Worm (Caenorhabditis elegans): ENCODE measurements around the gene K07H8.7.

Gene K07H8.7

DNA sequence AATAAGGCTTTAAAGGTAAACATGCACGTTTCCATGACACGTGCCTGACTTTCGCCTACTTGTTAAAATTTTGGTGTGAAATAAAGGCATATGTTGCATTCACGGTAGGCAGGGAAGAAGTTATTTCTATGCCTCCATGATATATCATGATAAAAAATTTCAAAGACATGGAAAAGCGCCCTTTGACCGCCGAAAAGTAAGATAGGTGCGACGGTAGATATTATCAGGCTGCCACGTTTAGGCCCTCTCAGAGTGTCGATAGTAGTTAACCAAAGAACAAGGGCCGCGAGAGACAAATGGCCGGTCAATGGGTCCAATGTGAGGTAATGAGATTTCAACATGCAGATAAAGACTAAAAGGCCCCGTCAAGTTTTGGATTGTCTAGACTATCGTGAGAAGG is 16.6 kb downstream of the K07H8.7 start:
- TF ChIP-seq sma-9 (GFP tag; optimal IDR thresholded peaks at IDR 0.05), result peak; percentile 51
- no peak for TF ChIP-seq sma-9 (tag; optimal IDR thresholded peaks at IDR 0.05)
- TF ChIP-seq mab-5 (tag; optimal IDR thresholded peaks at IDR 0.05), result no peak
- no peak for TF ChIP-seq C34F6.9 (tag; optimal IDR thresholded peaks at IDR 0.05)
- TF ChIP-seq ceh-16 (tag; optimal IDR thresholded peaks at IDR 0.05), result peak; percentile 9

DNA sequence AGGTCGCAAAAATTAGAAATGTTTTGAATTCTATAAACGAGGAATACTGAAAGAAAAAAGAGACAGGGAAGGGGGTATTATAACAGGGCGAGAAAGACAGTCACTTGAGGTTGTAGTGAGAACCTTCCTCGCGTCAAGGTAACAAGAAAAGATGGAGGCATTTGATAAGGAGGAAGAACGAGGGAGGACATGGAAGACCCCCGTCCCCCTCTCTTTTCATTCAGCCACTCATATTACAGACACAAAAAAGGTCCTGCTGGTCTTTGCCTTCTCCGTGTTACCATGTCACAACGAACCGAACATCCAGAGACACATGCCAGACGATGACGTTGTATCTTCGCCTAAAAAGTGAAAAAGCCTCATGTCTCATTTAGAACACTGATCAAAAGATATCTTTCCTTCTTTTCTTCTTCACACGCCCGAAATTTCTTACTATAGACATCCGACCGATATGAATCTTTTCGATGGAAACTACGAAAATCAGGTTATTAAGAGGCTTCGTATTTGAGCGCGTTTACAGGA is 18.4 kb downstream of the K07H8.7 start:
- TF ChIP-seq fos-1 (tag; optimal IDR thresholded peaks at IDR 0.05) (peak; percentile 3), nhr-23 (tag; optimal IDR thresholded peaks at IDR 0.05) (no peak)

DNA sequence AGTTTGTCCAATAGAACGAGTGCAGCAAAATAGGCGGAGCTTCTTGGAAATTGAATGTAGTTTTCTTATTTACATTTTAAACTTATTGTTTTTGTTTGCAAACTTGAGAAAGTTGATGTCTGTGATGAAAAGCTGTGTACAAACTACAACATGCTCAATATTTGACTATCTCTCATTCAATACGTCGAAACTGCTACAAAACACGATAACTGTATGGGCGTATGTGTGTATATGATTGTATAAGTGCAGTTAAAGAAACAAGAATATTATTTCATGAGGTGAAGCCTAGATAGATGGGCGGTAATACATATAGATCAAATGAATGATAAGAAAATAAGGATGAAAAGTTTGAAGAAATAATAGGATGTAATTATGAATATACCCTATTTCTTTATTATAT is 20.2 kb downstream of the K07H8.7 start:
- TF ChIP-seq lin-13 (GFP tag; optimal IDR thresholded peaks at IDR 0.05), result no peak
- TF ChIP-seq snpc-4 (tag; optimal IDR thresholded peaks at IDR 0.05), result no peak
- no peak for TF ChIP-seq ztf-11 (tag; optimal IDR thresholded peaks at IDR 0.05)
- no peak for TF ChIP-seq crh-2 (tag; optimal IDR thresholded peaks at IDR 0.05)
- no peak for TF ChIP-seq ztf-1 (GFP tag; conservative IDR thresholded peaks at IDR 0.05)
- TF ChIP-seq nhr-21 (tag; optimal IDR thresholded peaks at IDR 0.05), result no peak
- TF ChIP-seq lin-39 (tag; optimal IDR thresholded peaks at IDR 0.05), result no peak
- TF ChIP-seq unc-39 (tag; optimal IDR thresholded peaks at IDR 0.05), result no peak
- TF ChIP-seq gmeb-1 (tag; optimal IDR thresholded peaks at IDR 0.05), result no peak
- TF ChIP-seq lin-11 (tag; optimal IDR thresholded peaks at IDR 0.05), result no peak
- TF ChIP-seq nhr-129 (tag; optimal IDR thresholded peaks at IDR 0.05), result no peak
- TF ChIP-seq blmp-1 (tag; optimal IDR thresholded peaks at IDR 0.05; ENCODE audit: insufficient read depth), result no peak
- TF ChIP-seq C34F6.9 (tag; optimal IDR thresholded peaks at IDR 0.05), result no peak
- no peak for TF ChIP-seq ceh-82 (tag; optimal IDR thresholded peaks at IDR 0.05)
- TF ChIP-seq F13H6.1 (tag; optimal IDR thresholded peaks at IDR 0.05), result no peak
- TF ChIP-seq fos-1 (tag; optimal IDR thresholded peaks at IDR 0.05), result no peak

DNA sequence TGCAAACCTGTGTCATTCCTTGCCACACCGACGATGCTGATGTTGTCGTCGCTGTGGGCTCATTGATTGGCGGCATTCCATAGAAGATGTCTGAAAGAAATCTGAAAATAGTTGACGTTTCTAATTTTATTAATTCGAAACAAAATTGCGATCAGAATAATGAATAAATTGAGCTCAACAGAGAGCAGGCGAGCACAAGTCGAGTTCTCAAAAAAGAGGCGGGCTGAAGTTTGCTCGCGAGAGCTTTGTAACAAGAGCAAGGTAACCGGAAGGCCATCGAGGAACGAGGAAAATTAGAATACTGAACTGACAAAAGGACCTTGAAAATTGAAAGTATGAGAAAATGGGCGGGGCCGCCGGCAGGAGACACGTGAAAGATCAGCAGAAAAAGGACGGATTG is 23.3 kb downstream of the K07H8.7 start, which contains the start of gene nhr-66:
Gene nhr-66, minus strand, starts transcription at position 101 of the 400 bp plus-strand sequence.
- TF ChIP-seq Y55F3AM.14 (GFP tag; optimal IDR thresholded peaks at IDR 0.05), result no peak

DNA sequence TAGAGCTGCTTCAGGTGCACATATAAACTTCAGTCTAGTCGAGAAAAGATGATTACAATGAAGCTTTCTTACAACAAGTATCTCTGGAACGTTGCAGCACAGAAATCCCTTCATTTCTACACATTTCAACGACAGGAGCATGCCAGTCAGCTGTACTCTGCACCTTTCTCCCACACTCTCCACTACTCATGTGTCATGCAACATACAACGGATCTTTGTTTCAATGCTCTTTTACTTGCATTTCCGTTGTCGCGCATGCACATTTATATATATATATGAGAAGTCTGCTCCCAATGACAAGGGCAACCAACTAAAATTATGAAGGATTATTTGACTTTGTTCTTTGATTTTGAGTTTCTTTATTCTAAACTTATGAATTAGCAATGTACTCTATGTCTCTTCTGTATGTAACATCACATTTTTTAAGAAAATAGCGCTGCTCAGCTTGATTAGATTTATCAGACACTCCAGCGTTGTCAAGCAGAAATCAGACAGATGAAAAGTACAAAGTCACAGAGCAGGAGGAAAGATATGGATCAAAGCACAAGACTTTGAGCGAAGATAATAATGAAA is 24.6 kb downstream of the K07H8.7 start:
- no peak for TF ChIP-seq nhr-11 (tag; optimal IDR thresholded peaks at IDR 0.05)
- no peak for TF ChIP-seq unc-55 (GFP tag; optimal IDR thresholded peaks at IDR 0.05)
- TF ChIP-seq ztf-11 (tag; optimal IDR thresholded peaks at IDR 0.05), result no peak
- TF ChIP-seq skn-1 (tag; optimal IDR thresholded peaks at IDR 0.05), result no peak
- peak in 1 of 2 experiments; percentile 11 for TF ChIP-seq lsy-2 (tag; optimal IDR thresholded peaks at IDR 0.05)
- no peak for TF ChIP-seq sma-3 (GFP tag; optimal IDR thresholded peaks at IDR 0.05)
- TF ChIP-seq sma-9 (GFP tag; optimal IDR thresholded peaks at IDR 0.05), result peak; percentile 16
- no peak for TF ChIP-seq sma-9 (tag; optimal IDR thresholded peaks at IDR 0.05)

DNA sequence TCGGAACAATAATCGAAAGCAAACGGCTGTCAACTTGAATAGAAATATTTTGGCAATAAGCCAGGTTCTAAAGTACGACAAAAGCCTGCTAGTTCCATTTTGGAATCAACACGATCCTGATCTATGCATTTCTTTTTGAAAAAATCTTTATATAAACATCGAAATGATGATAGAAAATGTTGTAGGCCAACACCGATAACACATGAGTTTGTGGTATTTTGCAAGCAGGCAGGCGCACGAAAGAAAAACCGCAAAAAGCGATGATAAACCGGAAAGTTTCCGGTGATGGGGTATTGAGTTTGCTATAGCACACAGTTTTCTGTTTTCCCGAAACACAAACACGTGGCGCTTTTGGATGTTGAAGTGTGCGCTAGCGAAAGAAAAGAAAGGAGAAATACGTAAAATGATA is 25.7 kb downstream of the K07H8.7 start:
- no peak for TF ChIP-seq nhr-21 (tag; optimal IDR thresholded peaks at IDR 0.05)
- TF ChIP-seq sma-3 (GFP tag; optimal IDR thresholded peaks at IDR 0.05), result no peak
- TF ChIP-seq mbf-1 (tag; optimal IDR thresholded peaks at IDR 0.05), result no peak
- no peak for TF ChIP-seq R02D3.7 (tag; optimal IDR thresholded peaks at IDR 0.05)
- TF ChIP-seq ztf-4 (tag; optimal IDR thresholded peaks at IDR 0.05), result no peak
- TF ChIP-seq mdl-1 (tag; optimal IDR thresholded peaks at IDR 0.05), result no peak
- TF ChIP-seq elt-3 (tag; optimal IDR thresholded peaks at IDR 0.05), result no peak
- TF ChIP-seq F13H6.1 (tag; optimal IDR thresholded peaks at IDR 0.05), result no peak
- TF ChIP-seq nhr-25 (tag; optimal IDR thresholded peaks at IDR 0.05), result no peak
- TF ChIP-seq sma-9 (GFP tag; optimal IDR thresholded peaks at IDR 0.05), result peak; percentile 14
- no peak for TF ChIP-seq sma-9 (tag; optimal IDR thresholded peaks at IDR 0.05)
- TF ChIP-seq nhr-11 (tag; optimal IDR thresholded peaks at IDR 0.05), result no peak
- peak; percentile 6 for TF ChIP-seq egl-27 (tag; optimal IDR thresholded peaks at IDR 0.05)
- TF ChIP-seq nhr-129 (tag; optimal IDR thresholded peaks at IDR 0.05), result peak; percentile 20
- no peak for TF ChIP-seq ztf-11 (tag; optimal IDR thresholded peaks at IDR 0.05)
- no peak for TF ChIP-seq snpc-4 (tag; optimal IDR thresholded peaks at IDR 0.05)
- no peak for TF ChIP-seq lin-39 (tag; optimal IDR thresholded peaks at IDR 0.05)
- TF ChIP-seq gmeb-1 (tag; optimal IDR thresholded peaks at IDR 0.05), result no peak
- TF ChIP-seq crh-2 (tag; optimal IDR thresholded peaks at IDR 0.05), result peak; percentile 44
- no peak for TF ChIP-seq skn-1 (tag; optimal IDR thresholded peaks at IDR 0.05)
- no peak for TF ChIP-seq ztf-1 (GFP tag; conservative IDR thresholded peaks at IDR 0.05)
- TF ChIP-seq C34F6.9 (tag; optimal IDR thresholded peaks at IDR 0.05), result no peak
- TF ChIP-seq unc-55 (GFP tag; optimal IDR thresholded peaks at IDR 0.05), result no peak
- peak; percentile 57 for TF ChIP-seq fos-1 (tag; optimal IDR thresholded peaks at IDR 0.05)
- TF ChIP-seq lin-13 (GFP tag; optimal IDR thresholded peaks at IDR 0.05), result no peak

All from whole organism, L2 larva.